Fruit fly (Drosophila melanogaster) whole organism: Measurements from ENCODE around the gene Acp95EF.

ENCODE experiments used
- CG8478 ChIP-seq: fragments of >200 bp; optimal IDR thresholded peaks from 2 replicates; lab custom pipeline; 2018; ENCODE audit warnings: inconsistent platforms
- Dll ChIP-seq: fragments of >200 bp; optimal IDR thresholded peaks from 2 replicates; lab custom pipeline; 2017
- EcR ChIP-seq, 2 experiments: fragments of >200 bp; optimal IDR thresholded peaks; 2 replicates each; lab custom pipeline; 2017; ENCODE audit warnings: missing biosample characterization in 2 of 2, missing genetic modification characterization in 2 of 2, missing genetic modification reagents in 2 of 2

DNA sequence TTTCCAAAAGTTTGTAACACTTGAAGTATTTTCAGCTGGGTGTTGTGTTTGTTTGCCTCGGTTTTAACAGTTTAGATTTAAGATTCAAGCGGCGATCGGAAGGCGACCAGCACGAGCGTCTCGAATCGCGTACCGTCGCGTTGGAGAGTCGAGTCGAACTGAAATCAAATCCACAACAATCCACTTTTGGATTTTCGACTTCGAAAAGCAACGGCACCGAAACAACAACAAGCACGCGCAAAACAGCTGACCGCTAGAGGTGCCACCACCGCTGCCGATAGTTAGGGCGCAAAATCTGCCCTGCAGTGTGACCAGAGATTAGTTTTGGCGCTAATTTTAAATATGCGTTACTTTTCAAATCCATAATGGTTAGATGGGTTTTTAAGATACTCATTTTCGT is 42.3 kb downstream of the Acp95EF start, which contains the start of gene jar:
- TF ChIP-seq Dll (no peak), EcR (GFP tag; optimal IDR thresholded peaks at IDR 0.05; lab: Kevin White, UChicago) (no peak), CG8478 (lab: Kevin White, UChicago) (no peak)
